Worm (Caenorhabditis elegans): ENCODE data around the gene H23L24.1.

Gene H23L24.1

DNA sequence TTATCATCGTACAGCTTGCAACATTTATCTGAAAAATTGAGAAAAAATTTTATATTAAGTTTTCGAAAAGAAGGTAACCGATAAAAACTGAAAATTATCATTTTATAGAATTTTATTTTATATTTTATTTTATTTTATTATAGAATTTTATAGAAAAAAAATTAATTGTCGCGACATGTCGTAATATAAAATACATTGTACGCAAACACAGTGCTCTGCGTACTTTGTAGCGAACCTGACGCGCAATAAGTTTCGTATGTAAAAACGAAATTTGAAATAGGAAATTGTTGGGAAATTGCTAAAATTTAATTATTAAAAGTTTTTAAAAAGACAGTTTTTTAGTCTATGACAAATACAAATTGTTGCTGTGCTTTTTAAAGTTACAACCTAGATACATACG is 26.8 kb upstream of the H23L24.1 start, which contains the start of the genes hst-1 and ints-6:
hst-1 (minus strand) TSS at position 28 of the 400 bp plus-strand sequence.
ints-6 (plus strand) TSS at position 260 of the 400 bp plus-strand sequence.
- TF ChIP-seq sptf-1 (tag; optimal IDR thresholded peaks at IDR 0.05) (no peak), pax-3 (tag; optimal IDR thresholded peaks at IDR 0.05) (no peak), alr-1 (tag; optimal IDR thresholded peaks at IDR 0.05; ENCODE audit: borderline replicate concordance) (no peak), egl-13 (tag; optimal IDR thresholded peaks at IDR 0.05) (no peak), nhr-90 (tag; optimal IDR thresholded peaks at IDR 0.05; ENCODE audit: poor library complexity) (no peak), dpl-1 (GFP tag; optimal IDR thresholded peaks at IDR 0.05) (peak in 2 of 3 experiments; percentile 27 to 56), efl-3 (GFP tag; optimal IDR thresholded peaks at IDR 0.05) (no peak), nhr-76 (tag; optimal IDR thresholded peaks at IDR 0.05) (no peak), C04F5.9 (tag; optimal IDR thresholded peaks at IDR 0.05) (no peak), ama-1 (optimal IDR thresholded peaks at IDR 0.05) (no peak), nhr-11 (tag; optimal IDR thresholded peaks at IDR 0.05) (no peak), fkh-4 (tag; optimal IDR thresholded peaks at IDR 0.05; ENCODE audit: borderline replicate concordance) (no peak), ces-1 (GFP tag; optimal IDR thresholded peaks at IDR 0.05) (no peak), F16B12.6 (tag; optimal IDR thresholded peaks at IDR 0.05) (peak; percentile 76), tlp-1 (tag; optimal IDR thresholded peaks at IDR 0.05) (no peak), snpc-4 (tag; optimal IDR thresholded peaks at IDR 0.05) (no peak), ztf-4 (tag; optimal IDR thresholded peaks at IDR 0.05) (no peak), zag-1 (tag; optimal IDR thresholded peaks at IDR 0.05) (no peak), aha-1 (tag; optimal IDR thresholded peaks at IDR 0.05) (no peak), lir-3 (tag; optimal IDR thresholded peaks at IDR 0.05; ENCODE audit: poor library complexity) (no peak), ztf-11 (tag; optimal IDR thresholded peaks at IDR 0.05) (no peak), dsc-1 (tag; optimal IDR thresholded peaks at IDR 0.05) (no peak), unc-98 (GFP tag; IDR thresholded peaks at IDR 0.05) (no peak), nhr-71 (tag; optimal IDR thresholded peaks at IDR 0.05) (peak; percentile 38), ceh-8 (GFP tag; optimal IDR thresholded peaks at IDR 0.05) (no peak), mab-9 (GFP tag; IDR thresholded peaks at IDR 0.05) (no peak), jun-1 (tag; optimal IDR thresholded peaks at IDR 0.05) (no peak), lin-15B (tag; optimal IDR thresholded peaks at IDR 0.05) (no peak), egl-27 (tag; optimal IDR thresholded peaks at IDR 0.05) (no peak), nhr-20 (tag; optimal IDR thresholded peaks at IDR 0.05) (peak; percentile 21), elt-3 (tag; optimal IDR thresholded peaks at IDR 0.05) (no peak), unc-86 (tag; optimal IDR thresholded peaks at IDR 0.05) (no peak), unc-130 (tag; optimal IDR thresholded peaks at IDR 0.05) (no peak), mef-2 (tag; optimal IDR thresholded peaks at IDR 0.05) (no peak), lin-13 (GFP tag; optimal IDR thresholded peaks at IDR 0.05) (no peak), ets-5 (GFP tag; IDR thresholded peaks at IDR 0.05) (no peak), pqm-1 (tag; optimal IDR thresholded peaks at IDR 0.05) (no peak), sup-37 (GFP tag; optimal IDR thresholded peaks at IDR 0.05) (no peak), fkh-10 (GFP tag; optimal IDR thresholded peaks at IDR 0.05) (no peak), irx-1 (tag; optimal IDR thresholded peaks at IDR 0.05) (no peak), fkh-8 (tag; optimal IDR thresholded peaks at IDR 0.05) (no peak), snu-23 (GFP tag; optimal IDR thresholded peaks at IDR 0.05) (peak; percentile 46), efl-1 (optimal IDR thresholded peaks at IDR 0.05) (peak; percentile 14 to 35), efl-1 (GFP tag; optimal IDR thresholded peaks at IDR 0.05 in 1 of 2) (peak; percentile 40 to 88), lin-39 (tag; optimal IDR thresholded peaks at IDR 0.05) (no peak), mep-1 (tag; optimal IDR thresholded peaks at IDR 0.05) (peak; percentile 51), isw-1 (GFP tag; IDR thresholded peaks at IDR 0.05) (no peak), nhr-77 (tag; optimal IDR thresholded peaks at IDR 0.05) (no peak), unc-30 (tag; optimal IDR thresholded peaks at IDR 0.05) (no peak), lin-35 (GFP tag; optimal IDR thresholded peaks at IDR 0.05) (peak in 1 of 2 experiments; percentile 29), elt-2 (tag; optimal IDR thresholded peaks at IDR 0.05) (no peak), unc-62 (GFP tag; optimal IDR thresholded peaks at IDR 0.05) (no peak), nhr-237 (tag; optimal IDR thresholded peaks at IDR 0.05) (no peak), ceh-88 (GFP tag; IDR thresholded peaks at IDR 0.05) (no peak), C16A3.4 (tag; optimal IDR thresholded peaks at IDR 0.05) (peak; percentile 16)

Data from whole organism, L1 larva.